Fruit fly (Drosophila melanogaster) whole organism, embryonic: Measurements from ENCODE around the gene Sf3b3.

Experiments used
- Adf1 ChIP-seq: fragments of 200-800 bp; sonication (Bioruptor generic); IDR thresholded peaks from 2 replicates; pipeline ENCODE4 v1.3.6; 2022; ENCODE audit warnings: missing biosample characterization, missing genetic modification characterization
- Awh ChIP-seq: fragments of 200-800 bp; sonication (Bioruptor generic); IDR thresholded peaks from 2 replicates; pipeline ENCODE4, ENCODE4 v1.3.6; 2022; ENCODE audit warnings: missing biosample characterization, missing genetic modification characterization
- B-H1 ChIP-seq: fragments of 200-800 bp; sonication (Bioruptor generic); IDR thresholded peaks from 3 replicates; pipeline ENCODE4 v1.3.6; 2022; ENCODE audit warnings: missing biosample characterization, missing genetic modification characterization
- B-H2 ChIP-seq: fragments of 200-800 bp; sonication (Bioruptor generic); optimal IDR thresholded peaks from 2 replicates; lab custom pipeline; 2018; ENCODE audit warnings: missing biosample characterization, mild to moderate bottlenecking, missing genetic modification characterization
- CG10267 ChIP-seq: fragments of 200-800 bp; sonication (Bioruptor generic); optimal IDR thresholded peaks from 2 replicates; lab custom pipeline; 2018; ENCODE audit warnings: missing biosample characterization, mild to moderate bottlenecking, missing genetic modification characterization, moderate library complexity
- CG10274 ChIP-seq: fragments of 200-800 bp; sonication (Bioruptor generic); optimal IDR thresholded peaks from 3 replicates; lab custom pipeline; 2017; ENCODE audit warnings: missing biosample characterization, mild to moderate bottlenecking, missing genetic modification characterization
- CG10565 ChIP-seq: fragments of 200-800 bp; sonication (Bioruptor generic); optimal IDR thresholded peaks from 3 replicates; lab custom pipeline; 2016; ENCODE audit warnings: missing biosample characterization, mild to moderate bottlenecking, missing genetic modification characterization
- CG10959 ChIP-seq: fragments of 200-800 bp; sonication (Bioruptor generic); IDR thresholded peaks from 2 replicates; pipeline ENCODE4 v1.3.6; 2022; ENCODE audit warnings: missing biosample characterization, missing genetic modification characterization
- CG1529 ChIP-seq: fragments of 200-800 bp; sonication (Bioruptor generic); optimal IDR thresholded peaks from 3 replicates; lab custom pipeline; 2018; ENCODE audit warnings: missing biosample characterization, missing genetic modification characterization
- CG15514 ChIP-seq: fragments of 200-800 bp; sonication (Bioruptor generic); optimal IDR thresholded peaks from 3 replicates; lab custom pipeline; 2017; ENCODE audit warnings: missing biosample characterization, missing genetic modification characterization, mild to moderate bottlenecking, moderate library complexity, missing genetic modification reagents
- CG1792 ChIP-seq: fragments of 200-800 bp; sonication (Bioruptor generic); optimal IDR thresholded peaks from 2 replicates; lab custom pipeline; 2016; ENCODE audit warnings: missing biosample characterization, missing genetic modification characterization
- CG18764 ChIP-seq: fragments of 200-800 bp; sonication (Bioruptor generic); optimal IDR thresholded peaks from 3 replicates; lab custom pipeline; 2016; ENCODE audit warnings: missing biosample characterization, missing genetic modification characterization
- CG2116 ChIP-seq: fragments of 200-800 bp; sonication (Bioruptor generic); optimal IDR thresholded peaks from 3 replicates; lab custom pipeline; 2018; ENCODE audit warnings: missing biosample characterization, mild to moderate bottlenecking, missing genetic modification characterization
- CG2120 ChIP-seq: fragments of 200-800 bp; sonication (Bioruptor generic); optimal IDR thresholded peaks from 3 replicates; lab custom pipeline; 2016; ENCODE audit warnings: missing biosample characterization, missing genetic modification characterization
- CG2678 ChIP-seq: fragments of 200-800 bp; sonication (Bioruptor generic); optimal IDR thresholded peaks from 3 replicates; lab custom pipeline; 2019; ENCODE audit warnings: missing biosample characterization, mild to moderate bottlenecking, missing genetic modification characterization, moderate library complexity
- CG3163 ChIP-seq: fragments of 200-800 bp; sonication (Bioruptor generic); optimal IDR thresholded peaks from 3 replicates; lab custom pipeline; 2016; ENCODE audit warnings: missing biosample characterization, missing genetic modification characterization
- CG34224 ChIP-seq: fragments of 200-800 bp; sonication (Bioruptor generic); IDR thresholded peaks from 3 replicates; pipeline ENCODE4 v1.3.6; 2022; ENCODE audit warnings: missing biosample characterization, missing genetic modification characterization; ENCODE audit not compliant: partially characterized antibody
- CG3847 ChIP-seq: fragments of 200-800 bp; sonication (Bioruptor generic); IDR thresholded peaks from 2 replicates; pipeline ENCODE4 v1.3.6; 2022; ENCODE audit warnings: missing biosample characterization, missing genetic modification characterization
- CG4730 ChIP-seq: fragments of 200-800 bp; sonication (Bioruptor generic); IDR thresholded peaks from 2 replicates; pipeline ENCODE4 v1.3.6; 2022; ENCODE audit warnings: missing biosample characterization, missing genetic modification characterization
- CG7786 ChIP-seq: fragments of 200-800 bp; sonication (Bioruptor generic); optimal IDR thresholded peaks from 2 replicates; lab custom pipeline; 2016; ENCODE audit warnings: missing biosample characterization, missing genetic modification characterization
- CG7963 ChIP-seq: fragments of 200-800 bp; sonication (Bioruptor generic); IDR thresholded peaks from 3 replicates; pipeline ENCODE4 v1.3.6; 2022; ENCODE audit warnings: missing biosample characterization, missing genetic modification characterization; ENCODE audit not compliant: partially characterized antibody
- CG8924 ChIP-seq: fragments of 200-800 bp; optimal IDR thresholded peaks from 3 replicates; lab custom pipeline; 2019; ENCODE audit warnings: missing biosample characterization, mild to moderate bottlenecking, missing genetic modification characterization, moderate library complexity
- CG9817 ChIP-seq: fragments of 200-800 bp; sonication (Bioruptor generic); optimal IDR thresholded peaks from 2 replicates; lab custom pipeline; 2018; ENCODE audit warnings: missing biosample characterization, mild to moderate bottlenecking, missing genetic modification characterization, moderate library complexity
- E2f2 ChIP-seq: fragments of 200-800 bp; sonication (Bioruptor generic); IDR thresholded peaks from 2 replicates; pipeline ENCODE4 v1.3.6; 2022; ENCODE audit warnings: missing biosample characterization, missing genetic modification characterization
- ERR ChIP-seq: fragments of 200-800 bp; sonication (Bioruptor generic); optimal IDR thresholded peaks from 2 replicates; lab custom pipeline; 2016; ENCODE audit warnings: missing biosample characterization, missing genetic modification characterization
- Hmr ChIP-seq: fragments of 200-800 bp; sonication (Bioruptor generic); optimal IDR thresholded peaks from 3 replicates; lab custom pipeline; 2017; ENCODE audit warnings: mild to moderate bottlenecking, missing biosample characterization, missing genetic modification reagents, missing genetic modification characterization
- Hr39 ChIP-seq: fragments of >200 bp; optimal IDR thresholded peaks from 2 replicates; lab custom pipeline; 2017
- Myb ChIP-seq: fragments of 200-800 bp; sonication (Bioruptor generic); optimal IDR thresholded peaks from 2 replicates; lab custom pipeline; 2016; ENCODE audit warnings: missing biosample characterization, missing genetic modification characterization
- Sry-δ ChIP-seq: fragments of 200-800 bp; sonication (Bioruptor generic); optimal IDR thresholded peaks from 2 replicates; lab custom pipeline; 2016; ENCODE audit warnings: missing biosample characterization, missing genetic modification characterization
- bbx ChIP-seq: fragments of 200-800 bp; sonication (Bioruptor generic); IDR thresholded peaks from 2 replicates; pipeline ENCODE4 v1.3.6; 2022; ENCODE audit warnings: missing biosample characterization, missing genetic modification characterization; ENCODE audit not compliant: partially characterized antibody
- bowl ChIP-seq: fragments of 200-800 bp; sonication (Bioruptor generic); IDR thresholded peaks from 2 replicates; pipeline ENCODE4 v1.3.6; 2022; ENCODE audit warnings: missing biosample characterization, missing genetic modification characterization
- chinmo ChIP-seq: fragments of 200-800 bp; sonication (Bioruptor generic); IDR thresholded peaks from 4 replicates; pipeline ENCODE4 v1.3.6; 2022; ENCODE audit warnings: missing biosample characterization, missing genetic modification characterization; ENCODE audit not compliant: partially characterized antibody
- cwo ChIP-seq: fragments of 200-800 bp; sonication (Bioruptor generic); optimal IDR thresholded peaks from 3 replicates; lab custom pipeline; 2017; ENCODE audit warnings: missing biosample characterization, missing genetic modification characterization, mild to moderate bottlenecking, moderate library complexity, missing genetic modification reagents
- dan ChIP-seq: fragments of 200-800 bp; sonication (Bioruptor generic); IDR thresholded peaks from 2 replicates; pipeline ENCODE4 v1.3.6; 2022; ENCODE audit warnings: missing biosample characterization, missing genetic modification characterization
- eve ChIP-seq, 2 experiments: fragments of >200 bp; optimal IDR thresholded peaks; 2 replicates each; lab custom pipeline; 2017; ENCODE audit warnings: missing biosample characterization in 2 of 2, missing genetic modification characterization in 2 of 2
- eyg ChIP-seq: fragments of 200-800 bp; sonication (Bioruptor generic); optimal IDR thresholded peaks from 3 replicates; lab custom pipeline; 2016; ENCODE audit warnings: missing biosample characterization, missing genetic modification characterization
- fru ChIP-seq: fragments of >200 bp; optimal IDR thresholded peaks from 2 replicates; lab custom pipeline; 2017
- gcm2 ChIP-seq: fragments of 200-800 bp; sonication (Bioruptor generic); optimal IDR thresholded peaks from 2 replicates; lab custom pipeline; 2016; ENCODE audit warnings: missing biosample characterization, missing genetic modification characterization
- gsb ChIP-seq: fragments of 200-800 bp; sonication (Bioruptor generic); IDR thresholded peaks from 2 replicates; pipeline ENCODE4 v1.3.6; 2022; ENCODE audit warnings: missing biosample characterization, missing genetic modification characterization
- hkb ChIP-seq, 2 experiments: fragments of 200-800 bp in 1 of 2; fragments of >200 bp in 1 of 2; sonication (Bioruptor generic) in 1 of 2; IDR thresholded peaks in 1 of 2; optimal IDR thresholded peaks in 1 of 2; 2 replicates each; pipeline versions ENCODE4 v1.3.6 to Lab custom; 2017 to 2022; ENCODE audit warnings: missing biosample characterization in 1 of 2, missing genetic modification characterization in 1 of 2
- ind ChIP-seq: fragments of 200-800 bp; sonication (Bioruptor generic); optimal IDR thresholded peaks from 3 replicates; lab custom pipeline; 2016; ENCODE audit warnings: missing biosample characterization, missing genetic modification characterization
- kni ChIP-seq: fragments of 200-800 bp; sonication (Bioruptor generic); optimal IDR thresholded peaks from 3 replicates; lab custom pipeline; 2017; ENCODE audit warnings: mild to moderate bottlenecking, missing biosample characterization, missing genetic modification reagents, missing genetic modification characterization
- luna ChIP-seq: fragments of 200-800 bp; sonication (Bioruptor generic); optimal IDR thresholded peaks from 2 replicates; lab custom pipeline; 2016; ENCODE audit warnings: missing biosample characterization, missing genetic modification characterization
- pzg ChIP-seq: fragments of 200-800 bp; sonication (Bioruptor generic); optimal IDR thresholded peaks from 3 replicates; lab custom pipeline; 2018; ENCODE audit warnings: missing biosample characterization, mild to moderate bottlenecking, missing genetic modification characterization, moderate library complexity
- row ChIP-seq: fragments of 200-800 bp; sonication (Bioruptor generic); IDR thresholded peaks from 3 replicates; pipeline ENCODE4 v1.3.6; 2022; ENCODE audit warnings: missing biosample characterization, missing genetic modification characterization
- shn ChIP-seq: fragments of 200-800 bp; sonication (Bioruptor generic); optimal IDR thresholded peaks from 3 replicates; lab custom pipeline; 2016; ENCODE audit warnings: missing biosample characterization, missing genetic modification characterization
- toy ChIP-seq: fragments of 200-800 bp; sonication (Bioruptor generic); IDR thresholded peaks from 2 replicates; pipeline ENCODE4 v1.3.6; 2022; ENCODE audit warnings: missing biosample characterization, missing genetic modification characterization
- ttk ChIP-seq: fragments of 200-800 bp; sonication (Bioruptor generic); IDR thresholded peaks from 2 replicates; pipeline ENCODE4 v2.1.2; 2022; ENCODE audit warnings: missing biosample characterization, missing genetic modification characterization
- vvl ChIP-seq: fragments of 200-800 bp; sonication (Bioruptor generic); IDR thresholded peaks from 2 replicates; pipeline ENCODE4 v1.3.6; 2022; ENCODE audit warnings: missing biosample characterization, missing genetic modification characterization

Gene Sf3b3

DNA sequence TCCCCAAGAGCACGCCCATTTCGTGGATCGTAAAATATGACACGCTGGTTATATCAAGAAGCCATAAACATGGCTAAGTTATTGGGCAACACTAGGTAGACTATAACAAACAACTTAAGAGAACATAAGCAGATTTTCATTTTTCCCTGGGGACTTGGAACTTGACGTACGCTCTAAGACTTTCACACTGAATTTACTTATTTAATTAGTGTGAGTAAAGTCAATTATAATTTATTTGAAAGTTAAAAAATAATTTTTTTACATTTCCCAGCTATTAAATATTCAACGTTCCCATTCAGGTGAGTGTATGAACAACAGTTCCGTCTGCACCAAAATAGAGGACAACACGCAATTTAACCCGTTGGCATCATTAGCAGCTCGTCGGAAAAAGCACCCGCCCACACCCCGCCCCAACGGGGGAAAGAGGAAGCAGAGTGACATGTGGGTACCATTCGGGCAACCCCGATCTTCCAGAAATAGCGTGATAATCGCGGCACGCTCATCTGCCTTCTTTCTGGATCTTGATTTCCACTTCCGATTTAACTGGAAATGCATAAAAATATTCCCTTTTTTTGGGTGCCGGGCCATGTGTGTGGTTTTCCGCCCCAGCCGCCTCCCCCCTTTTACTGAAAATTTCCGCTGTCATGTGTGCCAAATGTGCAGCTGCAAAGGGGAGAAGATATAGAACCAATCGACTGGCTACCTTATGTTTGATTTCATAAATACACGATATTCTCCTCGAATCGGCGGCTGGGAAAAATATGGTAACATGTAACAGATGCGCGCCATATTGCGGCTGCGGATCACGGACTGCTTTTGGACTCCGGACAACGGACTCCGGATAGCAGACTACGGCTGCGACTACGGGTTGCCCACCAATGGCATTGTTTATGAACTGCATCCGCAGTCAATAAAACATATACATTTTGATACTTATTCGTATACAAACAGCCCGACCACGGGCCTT is 17.7 kb downstream of the Sf3b3 start (continued):
- no peak for TF ChIP-seq CG1792 (GFP tag; lab: Kevin White, UChicago)
- no peak for TF ChIP-seq cwo (GFP tag; lab: Kevin White, UChicago)
- peak; percentile 53; the same call in 1 of the 2 replicates for TF ChIP-seq ttk (GFP tag; lab: Robert Waterston, UW)
- TF ChIP-seq E2f2 (GFP tag; lab: Robert Waterston, UW) = peak; percentile 34; the same call in 1 of the 2 replicates
- no peak for TF ChIP-seq toy (GFP tag; lab: Robert Waterston, UW)
- no peak for TF ChIP-seq Hmr (GFP tag; lab: Kevin White, UChicago)
- TF ChIP-seq CG7963 (GFP tag; lab: Robert Waterston, UW) = no peak
- peak; percentile 26; the same call in 1 of the 2 replicates for TF ChIP-seq gsb
- peak; percentile 56 for TF ChIP-seq CG3847 (GFP tag; lab: Robert Waterston, UW)
- TF ChIP-seq CG18764 (GFP tag; lab: Kevin White, UChicago) = no peak
- no peak for TF ChIP-seq CG7786 (GFP tag; lab: Kevin White, UChicago)
- TF ChIP-seq B-H2 (GFP tag; lab: Kevin White, UChicago) = no peak
- no peak for TF ChIP-seq CG10959 (GFP tag; lab: Robert Waterston, UW)
- no peak for TF ChIP-seq CG10274 (GFP tag; lab: Kevin White, UChicago)
- no peak for TF ChIP-seq dan
- TF ChIP-seq CG3163 = no peak
- TF ChIP-seq CG2116 (GFP tag; lab: Kevin White, UChicago) = no peak
- no peak for TF ChIP-seq ERR (GFP tag; lab: Kevin White, UChicago)
- TF ChIP-seq luna = no peak
- no peak for TF ChIP-seq Myb
- no peak for TF ChIP-seq CG10267 (tag; lab: Kevin White, UChicago)
- no peak for TF ChIP-seq bbx (GFP tag; lab: Robert Waterston, UW)
- no peak for TF ChIP-seq ind (GFP tag; lab: Kevin White, UChicago)
- no peak for TF ChIP-seq bowl (GFP tag; lab: Robert Waterston, UW)
- TF ChIP-seq eve (GFP tag; optimal IDR thresholded peaks at IDR 0.05; lab: Kevin White, UChicago) = peak in 1 of 2 experiments; percentile 25
- no peak for TF ChIP-seq pzg (GFP tag; lab: Kevin White, UChicago)
- no peak for TF ChIP-seq CG15514 (GFP tag; lab: Kevin White, UChicago)
- no peak for TF ChIP-seq shn (GFP tag; lab: Kevin White, UChicago)
- no peak for TF ChIP-seq Hr39
- no peak for TF ChIP-seq Adf1 (GFP tag; lab: Robert Waterston, UW)
- no peak for TF ChIP-seq fru (lab: Kevin White, UChicago)
- no peak for TF ChIP-seq CG10565 (GFP tag; lab: Kevin White, UChicago)
- TF ChIP-seq CG1529 (GFP tag; lab: Kevin White, UChicago) = no peak
- peak; percentile 57 for TF ChIP-seq CG2678
- TF ChIP-seq CG8924 (tag; lab: Kevin White, UChicago) = peak; percentile 44
- no peak for TF ChIP-seq hkb (optimal IDR thresholded peaks at IDR 0.05; lab: Kevin White, UChicago)
- TF ChIP-seq hkb (GFP tag; IDR thresholded peaks at IDR 0.05; lab: Robert Waterston, UW) = peak; percentile 40; the same call in 1 of the 2 replicates
- TF ChIP-seq Awh (GFP tag; lab: Robert Waterston, UW) = no peak
- no peak for TF ChIP-seq CG2120 (GFP tag; lab: Kevin White, UChicago)
- no peak for TF ChIP-seq CG4730 (GFP tag; lab: Robert Waterston, UW)
- peak; percentile 74 for TF ChIP-seq row (GFP tag; lab: Robert Waterston, UW)
- no peak for TF ChIP-seq B-H1 (GFP tag; lab: Robert Waterston, UW)
- no peak for TF ChIP-seq kni (GFP tag; lab: Kevin White, UChicago)
- no peak for TF ChIP-seq CG34224
- TF ChIP-seq eyg (GFP tag; lab: Kevin White, UChicago) = no peak
- TF ChIP-seq vvl (GFP tag; lab: Robert Waterston, UW) = peak; percentile 55
- TF ChIP-seq chinmo (GFP tag; lab: Robert Waterston, UW) = 0 out of 4 replicates have a peak, but pooled peaks have one; percentile 49
- no peak for TF ChIP-seq Sry-δ (GFP tag; lab: Kevin White, UChicago)
- no peak for TF ChIP-seq gcm2 (GFP tag; lab: Kevin White, UChicago)
- no peak for TF ChIP-seq CG9817
